Worm (Caenorhabditis elegans) whole organism, L2 larva: Measurements from ENCODE around the gene R09H10.3.

Experiments used
- C34F6.9 ChIP-seq: fragments of 150-350 bp; optimal IDR thresholded peaks from 2 replicates; lab custom pipeline; 2014; ENCODE audit warnings: missing biosample characterization, missing genetic modification characterization
- Y55F3AM.14 ChIP-seq: fragments of 200-800 bp; sonication (Bioruptor generic); optimal IDR thresholded peaks from 2 replicates; lab custom pipeline; 2018; ENCODE audit warnings: mild to moderate bottlenecking, missing genetic modification characterization, missing compliant biosample characterization
- ZK546.5 ChIP-seq: sonication (generic microtip); optimal IDR thresholded peaks from 2 replicates; lab custom pipeline; 2017; ENCODE audit warnings: missing biosample characterization, missing genetic modification characterization
- elt-3 ChIP-seq: sonication (generic microtip); optimal IDR thresholded peaks from 2 replicates; lab custom pipeline; 2017; ENCODE audit warnings: missing biosample characterization, missing genetic modification characterization
- mdl-1 ChIP-seq, 2 experiments: fragments of 150-350 bp in 1 of 2; sonication (generic microtip) in 1 of 2; optimal IDR thresholded peaks; 2 replicates each; lab custom pipeline; 2017; ENCODE audit warnings: missing biosample characterization in 2 of 2, missing genetic modification characterization in 2 of 2
- nhr-10 ChIP-seq: sonication (generic microtip); optimal IDR thresholded peaks from 2 replicates; lab custom pipeline; 2017; ENCODE audit warnings: missing biosample characterization, missing genetic modification characterization
- nhr-11 ChIP-seq: fragments of 150-350 bp; optimal IDR thresholded peaks from 2 replicates; lab custom pipeline; 2014; ENCODE audit warnings: missing biosample characterization, missing genetic modification characterization
- nhr-237 ChIP-seq: fragments of 150-350 bp; optimal IDR thresholded peaks from 2 replicates; lab custom pipeline; 2014; ENCODE audit warnings: missing biosample characterization, missing genetic modification characterization
- nhr-25 ChIP-seq: fragments of 150-350 bp; sonication (generic microtip); optimal IDR thresholded peaks from 3 replicates; lab custom pipeline; 2014; ENCODE audit warnings: missing biosample characterization, missing genetic modification characterization
- nhr-77 ChIP-seq: fragments of 150-350 bp; optimal IDR thresholded peaks from 2 replicates; lab custom pipeline; 2014; ENCODE audit warnings: missing biosample characterization, missing genetic modification characterization
- unc-39 ChIP-seq: fragments of 150-350 bp; optimal IDR thresholded peaks from 2 replicates; lab custom pipeline; 2014; ENCODE audit warnings: missing biosample characterization, missing genetic modification characterization

DNA sequence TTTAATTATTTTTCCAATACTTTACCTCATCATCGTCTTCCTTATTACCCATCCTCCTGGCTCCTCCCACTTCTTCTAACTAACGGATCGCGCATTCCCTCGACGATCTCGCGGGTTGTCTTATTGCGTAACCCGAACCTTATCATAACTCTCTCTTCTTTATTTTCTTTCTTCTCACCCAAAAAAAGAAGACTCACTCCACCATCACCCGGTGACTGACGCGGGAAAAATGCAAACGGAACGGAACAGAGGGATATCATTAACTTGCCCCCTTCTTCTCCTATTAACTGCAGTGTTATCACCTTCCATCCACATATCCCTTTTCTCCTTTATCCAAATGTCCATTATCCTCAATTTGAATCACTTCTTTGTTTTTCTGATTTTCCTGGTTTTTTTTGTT, 36.8 kb upstream of the R09H10.3 start:
- no peak for TF ChIP-seq nhr-237 (tag; lab: Kevin White, UChicago)
- TF ChIP-seq mdl-1 (tag; optimal IDR thresholded peaks at IDR 0.05; lab: Kevin White, UChicago), result no peak
- no peak for TF ChIP-seq unc-39 (tag; lab: Kevin White, UChicago)
- no peak for TF ChIP-seq nhr-77
- no peak for TF ChIP-seq C34F6.9 (tag; lab: Kevin White, UChicago)
- TF ChIP-seq ZK546.5 (tag; lab: Kevin White, UChicago), result no peak
- TF ChIP-seq elt-3 (tag; lab: Kevin White, UChicago), result no peak
- no peak for TF ChIP-seq Y55F3AM.14 (GFP tag; lab: Kevin White, UChicago)
- no peak for TF ChIP-seq nhr-10 (tag; lab: Kevin White, UChicago)
- TF ChIP-seq nhr-11, result no peak
- TF ChIP-seq nhr-25 (tag; lab: Kevin White, UChicago), result no peak
